Worm (Caenorhabditis elegans): ENCODE results near the gene pqn-80.

ce11 chrIII:12615859-12616439 is 10.4 kb upstream of the pqn-80 start:
- TF ChIP-seq ztf-26 (tag; optimal IDR thresholded peaks at IDR 0.05) = no peak
- no peak for TF ChIP-seq ets-4 (GFP tag; optimal IDR thresholded peaks at IDR 0.05)
- TF ChIP-seq aptf-2 (GFP tag; conservative IDR thresholded peaks at IDR 0.05) = no peak
- no peak for TF ChIP-seq hsf-1 (GFP tag; IDR thresholded peaks at IDR 0.05)
- no peak for TF ChIP-seq rcor-1 (GFP tag; IDR thresholded peaks at IDR 0.05)
- no peak for TF ChIP-seq F52B5.7 (tag; optimal IDR thresholded peaks at IDR 0.05)

All from whole organism, young adult.